Fruit fly (Drosophila melanogaster): ENCODE results near the gene CstF50.

DNA sequence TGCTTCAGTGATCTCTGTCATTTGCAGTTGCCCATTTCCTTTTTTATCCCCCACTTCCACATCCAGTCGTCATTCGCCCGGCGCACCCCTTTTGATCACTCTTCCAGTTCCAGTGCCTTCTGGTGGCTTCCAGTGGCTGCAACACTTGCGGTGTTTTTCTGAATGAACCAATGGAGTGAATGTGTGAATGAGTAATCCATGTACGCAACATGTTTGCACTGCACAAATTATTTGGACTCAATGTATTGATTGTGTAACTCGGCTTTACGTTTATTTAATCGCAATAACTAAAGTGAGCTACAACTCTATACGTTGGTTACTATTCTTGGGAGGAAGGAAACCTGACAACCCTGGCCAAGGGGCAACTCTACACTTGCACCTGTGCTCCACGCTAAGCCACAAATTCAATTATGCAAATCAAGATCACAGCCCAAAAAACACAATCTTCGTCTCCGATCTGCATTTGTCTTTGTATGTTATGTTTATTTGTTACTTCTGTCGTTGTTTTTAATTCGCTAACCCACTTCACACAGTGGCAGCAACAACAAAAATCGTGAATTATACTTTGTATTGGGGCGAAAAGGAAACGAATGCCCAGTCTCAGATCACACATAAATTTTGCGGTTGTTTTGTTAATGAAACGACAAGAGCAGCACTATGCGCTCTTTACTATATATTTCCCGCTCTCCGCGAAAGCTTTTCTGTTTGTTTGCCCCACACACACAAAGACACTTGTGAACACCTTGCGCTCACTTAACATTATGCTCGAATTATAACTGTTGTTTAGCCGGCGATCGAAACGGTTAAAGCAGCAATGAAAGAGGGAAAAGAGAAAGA, 21.7 kb downstream of the CstF50 start:
- TF ChIP-seq psq (optimal IDR thresholded peaks at IDR 0.05), result no peak
- no peak for TF ChIP-seq insv (optimal IDR thresholded peaks at IDR 0.05)
- TF ChIP-seq ttk (optimal IDR thresholded peaks at IDR 0.05), result no peak
- no peak for TF ChIP-seq Myc (optimal IDR thresholded peaks at IDR 0.05)
- TF ChIP-seq h (optimal IDR thresholded peaks at IDR 0.05), result no peak

Measured in Kc167 (cell line).